Fruit fly (Drosophila melanogaster): ENCODE data around the gene mRpS34.

- TF ChIP-seq foxo (GFP tag; optimal IDR thresholded peaks at IDR 0.05) (no peak), psq (GFP tag; optimal IDR thresholded peaks at IDR 0.05) (no peak), usp (GFP tag; optimal IDR thresholded peaks at IDR 0.05) (no peak), tai (GFP tag; optimal IDR thresholded peaks at IDR 0.05) (no peak), Hr83 (GFP tag; optimal IDR thresholded peaks at IDR 0.05; ENCODE audit: poor library complexity, severe bottlenecking) (no peak), Rel (GFP tag; optimal IDR thresholded peaks at IDR 0.05) (no peak), Rel (tag; optimal IDR thresholded peaks at IDR 0.05) (no peak), rgr (GFP tag; optimal IDR thresholded peaks at IDR 0.05) (no peak), br (GFP tag; optimal IDR thresholded peaks at IDR 0.05) (no peak), dsf (GFP tag; optimal IDR thresholded peaks at IDR 0.05; ENCODE audit: borderline replicate concordance) (no peak), fru (GFP tag; optimal IDR thresholded peaks at IDR 0.05) (no peak)
Measured at dm6 chr3L:16308380-16308779, 39.5 kb upstream of the mRpS34 start, which contains the start of gene CG13042.

Measured in whole organism, wandering third instar larva.